Fruit fly (Drosophila melanogaster) whole organism, embryonic: ENCODE measurements around the gene CG17906.
A peak's percentile ranks its signal among the peaks of the same experiment; 100 is the strongest.

ENCODE experiments used
- Bgb ChIP-seq: fragments of 200-800 bp; sonication (Bioruptor generic); IDR thresholded peaks from 2 replicates; pipeline ENCODE4 v1.3.6; 2022; ENCODE audit warnings: missing biosample characterization, missing genetic modification characterization; ENCODE audit not compliant: partially characterized antibody
- CG10431 ChIP-seq: fragments of 200-800 bp; sonication (Bioruptor generic); optimal IDR thresholded peaks from 3 replicates; lab custom pipeline; 2018; ENCODE audit warnings: missing biosample characterization, mild to moderate bottlenecking, missing genetic modification characterization
- CG11085 ChIP-seq: fragments of 200-800 bp; sonication (Bioruptor generic); IDR thresholded peaks from 2 replicates; pipeline ENCODE4 v1.3.6; 2022; ENCODE audit warnings: missing biosample characterization, missing genetic modification characterization
- CG11456 ChIP-seq: fragments of 200-800 bp; sonication (Bioruptor generic); IDR thresholded peaks from 3 replicates; pipeline ENCODE4 v1.3.6; 2022; ENCODE audit warnings: missing biosample characterization, missing genetic modification characterization
- CG11723 ChIP-seq: fragments of 200-800 bp; sonication (Bioruptor generic); optimal IDR thresholded peaks from 2 replicates; lab custom pipeline; 2017; ENCODE audit warnings: missing biosample characterization, mild to moderate bottlenecking, missing genetic modification characterization
- CG15269 ChIP-seq: fragments of 200-800 bp; sonication (Bioruptor generic); optimal IDR thresholded peaks from 2 replicates; lab custom pipeline; 2018; ENCODE audit warnings: missing biosample characterization, mild to moderate bottlenecking, missing genetic modification characterization, moderate library complexity
- CG15479 ChIP-seq: fragments of 200-800 bp; sonication (Bioruptor generic); optimal IDR thresholded peaks from 3 replicates; lab custom pipeline; 2019; ENCODE audit warnings: missing biosample characterization, mild to moderate bottlenecking, missing genetic modification characterization, moderate library complexity
- CG16779 ChIP-seq: fragments of 200-800 bp; sonication (Bioruptor generic); IDR thresholded peaks from 2 replicates; pipeline ENCODE4 v1.3.6; 2022; ENCODE audit warnings: missing biosample characterization, missing genetic modification characterization
- CG17385 ChIP-seq: fragments of 200-800 bp; sonication (Bioruptor generic); optimal IDR thresholded peaks from 3 replicates; lab custom pipeline; 2018; ENCODE audit warnings: missing biosample characterization, mild to moderate bottlenecking, missing genetic modification characterization
- CG31388 ChIP-seq: fragments of 200-800 bp; sonication (Bioruptor generic); optimal IDR thresholded peaks from 2 replicates; lab custom pipeline; 2016; ENCODE audit warnings: missing biosample characterization, missing genetic modification characterization
- CG3726 ChIP-seq: fragments of 200-800 bp; sonication (Bioruptor generic); IDR thresholded peaks from 3 replicates; pipeline ENCODE4, ENCODE4 v1.3.6; 2022; ENCODE audit warnings: missing biosample characterization, missing genetic modification characterization
- CG3838 ChIP-seq: fragments of 200-800 bp; sonication (Bioruptor generic); optimal IDR thresholded peaks from 3 replicates; lab custom pipeline; 2016; ENCODE audit warnings: missing biosample characterization, missing genetic modification characterization
- CG4707 ChIP-seq: fragments of 200-800 bp; sonication (Bioruptor generic); optimal IDR thresholded peaks from 2 replicates; lab custom pipeline; 2018; ENCODE audit warnings: missing biosample characterization, mild to moderate bottlenecking, missing genetic modification characterization, moderate library complexity
- CG6254 ChIP-seq: fragments of 200-800 bp; sonication (Bioruptor generic); optimal IDR thresholded peaks from 3 replicates; lab custom pipeline; 2017; ENCODE audit warnings: mild to moderate bottlenecking, missing biosample characterization, missing genetic modification reagents, missing genetic modification characterization
- CG6765 ChIP-seq: fragments of 200-800 bp; sonication (Bioruptor generic); optimal IDR thresholded peaks from 3 replicates; lab custom pipeline; 2017; ENCODE audit warnings: missing biosample characterization, mild to moderate bottlenecking, missing genetic modification characterization
- CG7786 ChIP-seq: fragments of 200-800 bp; sonication (Bioruptor generic); optimal IDR thresholded peaks from 2 replicates; lab custom pipeline; 2016; ENCODE audit warnings: missing biosample characterization, missing genetic modification characterization
- CG7963 ChIP-seq: fragments of 200-800 bp; sonication (Bioruptor generic); IDR thresholded peaks from 3 replicates; pipeline ENCODE4 v1.3.6; 2022; ENCODE audit warnings: missing biosample characterization, missing genetic modification characterization; ENCODE audit not compliant: partially characterized antibody
- CG7987 ChIP-seq: fragments of 200-800 bp; sonication (Bioruptor generic); optimal IDR thresholded peaks from 2 replicates; lab custom pipeline; 2018; ENCODE audit warnings: missing biosample characterization, mild to moderate bottlenecking, missing genetic modification characterization, moderate library complexity
- CG8765 ChIP-seq: fragments of 200-800 bp; sonication (Bioruptor generic); IDR thresholded peaks from 2 replicates; pipeline ENCODE4 v1.3.6; 2022; ENCODE audit warnings: missing biosample characterization, missing genetic modification characterization
- CHES-1-like ChIP-seq: fragments of 200-800 bp; sonication (Bioruptor generic); optimal IDR thresholded peaks from 2 replicates; lab custom pipeline; 2016; ENCODE audit warnings: missing biosample characterization, missing genetic modification characterization
- Camta ChIP-seq: fragments of 200-800 bp; sonication (Bioruptor generic); optimal IDR thresholded peaks from 2 replicates; lab custom pipeline; 2016; ENCODE audit warnings: missing biosample characterization, missing genetic modification characterization
- CoRest ChIP-seq: fragments of 200-800 bp; sonication (Bioruptor generic); optimal IDR thresholded peaks from 3 replicates; lab custom pipeline; 2018; ENCODE audit warnings: missing biosample characterization, mild to moderate bottlenecking, missing genetic modification characterization, moderate library complexity
- H2.0 ChIP-seq: fragments of 200-800 bp; sonication (Bioruptor generic); IDR thresholded peaks from 2 replicates; pipeline ENCODE4 v1.3.6; 2022; ENCODE audit warnings: missing biosample characterization, missing genetic modification characterization
- HLH3B ChIP-seq: fragments of 200-800 bp; sonication (Bioruptor generic); IDR thresholded peaks from 2 replicates; pipeline ENCODE4 v1.3.6; 2022; ENCODE audit warnings: missing biosample characterization, missing genetic modification characterization
- HmgD ChIP-seq: fragments of 200-800 bp; sonication (Bioruptor generic); optimal IDR thresholded peaks from 3 replicates; lab custom pipeline; 2016; ENCODE audit warnings: missing biosample characterization, missing genetic modification characterization
- Jarid2 ChIP-seq: fragments of 200-800 bp; sonication (Bioruptor generic); optimal IDR thresholded peaks from 3 replicates; lab custom pipeline; 2017; ENCODE audit warnings: mild to moderate bottlenecking, missing biosample characterization, missing genetic modification reagents, missing genetic modification characterization
- MBD-R2 ChIP-seq: fragments of 200-800 bp; sonication (Bioruptor generic); IDR thresholded peaks from 2 replicates; pipeline ENCODE4 v1.3.6; 2022; ENCODE audit warnings: missing biosample characterization, missing genetic modification characterization
- Med ChIP-seq: fragments of 200-800 bp; sonication (Bioruptor generic); peaks from one replicate; lab custom pipeline; 2016; ENCODE audit warnings: missing biosample characterization, missing genetic modification characterization, mild to moderate bottlenecking, inconsistent platforms, moderate library complexity
- Nf-YA ChIP-seq: fragments of 200-800 bp; sonication (Bioruptor generic); IDR thresholded peaks from 2 replicates; pipeline ENCODE4 v1.3.6; 2022; ENCODE audit warnings: missing biosample characterization, missing genetic modification characterization
- chinmo ChIP-seq: fragments of 200-800 bp; sonication (Bioruptor generic); IDR thresholded peaks from 4 replicates; pipeline ENCODE4 v1.3.6; 2022; ENCODE audit warnings: missing biosample characterization, missing genetic modification characterization; ENCODE audit not compliant: partially characterized antibody
- chm ChIP-seq: fragments of 200-800 bp; sonication (Bioruptor generic); IDR thresholded peaks from 2 replicates; pipeline ENCODE4 v1.3.6; 2022; ENCODE audit warnings: missing biosample characterization, missing genetic modification characterization
- cwo ChIP-seq: fragments of 200-800 bp; sonication (Bioruptor generic); optimal IDR thresholded peaks from 3 replicates; lab custom pipeline; 2017; ENCODE audit warnings: missing biosample characterization, missing genetic modification characterization, mild to moderate bottlenecking, moderate library complexity, missing genetic modification reagents
- dm ChIP-seq: fragments of 200-800 bp; sonication (Bioruptor generic); optimal IDR thresholded peaks from 3 replicates; lab custom pipeline; 2016; ENCODE audit warnings: missing biosample characterization, missing genetic modification characterization
- dysf ChIP-seq: fragments of 200-800 bp; sonication (Bioruptor generic); IDR thresholded peaks from 3 replicates; pipeline ENCODE4 v1.3.6; 2022; ENCODE audit warnings: missing biosample characterization, missing genetic modification characterization
- fd96Cb ChIP-seq: fragments of 200-800 bp; sonication (Bioruptor generic); optimal IDR thresholded peaks from 2 replicates; lab custom pipeline; 2018; ENCODE audit warnings: missing biosample characterization, mild to moderate bottlenecking, missing genetic modification characterization, moderate library complexity
- fru ChIP-seq: fragments of >200 bp; optimal IDR thresholded peaks from 2 replicates; lab custom pipeline; 2017
- gfzf ChIP-seq: fragments of 200-800 bp; sonication (Bioruptor generic); optimal IDR thresholded peaks from 2 replicates; lab custom pipeline; 2016; ENCODE audit warnings: missing biosample characterization, mild to moderate bottlenecking, missing genetic modification characterization, moderate library complexity
- gro ChIP-seq: fragments of 200-800 bp; sonication (Bioruptor generic); optimal IDR thresholded peaks from 2 replicates; lab custom pipeline; 2016; ENCODE audit warnings: missing biosample characterization, missing genetic modification characterization
- knrl ChIP-seq: fragments of 200-800 bp; sonication (Bioruptor generic); IDR thresholded peaks from 3 replicates; pipeline ENCODE4 v1.3.6; 2022; ENCODE audit warnings: missing biosample characterization, missing genetic modification characterization; ENCODE audit not compliant: partially characterized antibody
- lmd ChIP-seq: fragments of 200-800 bp; sonication (Bioruptor generic); IDR thresholded peaks from 2 replicates; pipeline ENCODE4 v1.3.6; 2022; ENCODE audit warnings: missing biosample characterization, missing genetic modification characterization
- nerfin-1 ChIP-seq: fragments of 200-800 bp; sonication (Bioruptor generic); optimal IDR thresholded peaks from 3 replicates; lab custom pipeline; 2019; ENCODE audit warnings: missing biosample characterization, mild to moderate bottlenecking, missing genetic modification characterization, moderate library complexity
- odd ChIP-seq: fragments of 200-800 bp; sonication (Bioruptor generic); optimal IDR thresholded peaks from 2 replicates; lab custom pipeline; 2017; ENCODE audit warnings: missing biosample characterization, mild to moderate bottlenecking, missing genetic modification characterization
- onecut ChIP-seq: fragments of 200-800 bp; sonication (Bioruptor generic); IDR thresholded peaks from 2 replicates; pipeline ENCODE4 v1.3.6; 2022; ENCODE audit warnings: missing biosample characterization, missing genetic modification characterization
- pita ChIP-seq: fragments of 200-800 bp; sonication (Bioruptor generic); optimal IDR thresholded peaks from 2 replicates; lab custom pipeline; 2017; ENCODE audit warnings: missing biosample characterization, mild to moderate bottlenecking, missing genetic modification characterization
- repo ChIP-seq: fragments of 200-800 bp; sonication (Bioruptor generic); optimal IDR thresholded peaks from 2 replicates; lab custom pipeline; 2016; ENCODE audit warnings: missing biosample characterization, missing genetic modification characterization
- rib ChIP-seq: fragments of 200-800 bp; sonication (Bioruptor generic); IDR thresholded peaks from 2 replicates; pipeline ENCODE4 v1.3.6; 2022; ENCODE audit warnings: missing biosample characterization, missing genetic modification characterization
- sim ChIP-seq: fragments of 200-800 bp; sonication (Bioruptor generic); IDR thresholded peaks from 2 replicates; pipeline ENCODE4 v1.3.6; 2022; ENCODE audit warnings: missing biosample characterization, missing genetic modification characterization
- sisA ChIP-seq: fragments of 200-800 bp; sonication (Bioruptor generic); IDR thresholded peaks from 2 replicates; pipeline ENCODE4 v1.3.6; 2022; ENCODE audit warnings: missing biosample characterization, missing genetic modification characterization
- tgo ChIP-seq: fragments of 200-800 bp; sonication (Bioruptor generic); IDR thresholded peaks from 3 replicates; pipeline ENCODE4 v1.3.6; 2022; ENCODE audit warnings: missing biosample characterization, missing genetic modification characterization
- usp ChIP-seq: fragments of >200 bp; optimal IDR thresholded peaks from 2 replicates; lab custom pipeline; 2017; ENCODE audit warnings: missing biosample characterization, missing genetic modification characterization
- vvl ChIP-seq: fragments of 200-800 bp; sonication (Bioruptor generic); IDR thresholded peaks from 2 replicates; pipeline ENCODE4 v1.3.6; 2022; ENCODE audit warnings: missing biosample characterization, missing genetic modification characterization
- yki ChIP-seq: fragments of >200 bp; optimal IDR thresholded peaks from 3 replicates; lab custom pipeline; 2018

CG17906 gene

dm6 chr2L:8958046-8958497 lies 36.1 kb upstream of the CG17906 start (continued):
- TF ChIP-seq CHES-1-like (GFP tag; lab: Kevin White, UChicago) (peak; percentile 89), gfzf (peak; percentile 33), CG4707 (GFP tag; lab: Kevin White, UChicago) (peak; percentile 85), dm (GFP tag; lab: Kevin White, UChicago) (peak; percentile 88), lmd (peak; percentile 97), CoRest (tag; lab: Kevin White, UChicago) (peak; percentile 93), HmgD (GFP tag; lab: Kevin White, UChicago) (peak; percentile 83), sisA (GFP tag; lab: Robert Waterston, UW) (peak; percentile 98), Jarid2 (GFP tag; lab: Kevin White, UChicago) (peak; percentile 63), CG3726 (peak; percentile 96), chm (GFP tag; lab: Robert Waterston, UW) (peak; percentile 98), CG15479 (GFP tag; lab: Kevin White, UChicago) (peak; percentile 3), tgo (GFP tag; lab: Robert Waterston, UW) (peak; percentile 98), rib (GFP tag; lab: Robert Waterston, UW) (peak; percentile 93), fd96Cb (tag; lab: Kevin White, UChicago) (peak; percentile 95), CG7786 (peak; percentile 89), Camta (GFP tag; lab: Kevin White, UChicago) (peak; percentile 98), CG6765 (GFP tag; lab: Kevin White, UChicago) (peak; percentile 78), sim (GFP tag; lab: Robert Waterston, UW) (peak; percentile 97), CG17385 (GFP tag; lab: Kevin White, UChicago) (peak; percentile 86), chinmo (GFP tag; lab: Robert Waterston, UW) (no peak), H2.0 (GFP tag; lab: Robert Waterston, UW) (peak; percentile 98), CG10431 (GFP tag; lab: Kevin White, UChicago) (peak; percentile 60), MBD-R2 (GFP tag; lab: Robert Waterston, UW) (peak; percentile 95), CG11723 (GFP tag; lab: Kevin White, UChicago) (peak; percentile 78), knrl (GFP tag; lab: Robert Waterston, UW) (no peak), CG3838 (GFP tag; lab: Kevin White, UChicago) (peak; percentile 92), onecut (GFP tag; lab: Robert Waterston, UW) (peak; percentile 92), CG11085 (GFP tag; lab: Robert Waterston, UW) (peak; percentile 93), fru (lab: Kevin White, UChicago) (no peak), vvl (peak; percentile 99), pita (GFP tag; lab: Kevin White, UChicago) (peak; percentile 66), CG11456 (no peak; the same call in none of the 3 replicates), CG16779 (GFP tag; lab: Robert Waterston, UW) (peak; percentile 90), dysf (GFP tag; lab: Robert Waterston, UW) (peak; percentile 98), Nf-YA (GFP tag; lab: Robert Waterston, UW) (peak; percentile 98), odd (GFP tag; lab: Kevin White, UChicago) (peak; percentile 70), Bgb (GFP tag; lab: Robert Waterston, UW) (peak; percentile 24; the same call in 1 of the 2 replicates), cwo (peak; percentile 80), CG7963 (no peak), HLH3B (GFP tag; lab: Robert Waterston, UW) (peak; percentile 99), CG15269 (peak; percentile 90), nerfin-1 (peak; percentile 86), CG8765 (peak; percentile 94), yki (lab: Kevin White, UChicago) (no peak), gro (peak; percentile 68), CG31388 (GFP tag; lab: Kevin White, UChicago) (peak; percentile 81), usp (no peak), Med (GFP tag; lab: Kevin White, UChicago) (peak; percentile 96), CG7987 (GFP tag; lab: Kevin White, UChicago) (peak; percentile 91), CG6254 (GFP tag; lab: Kevin White, UChicago) (peak; percentile 88), repo (GFP tag; lab: Kevin White, UChicago) (peak; percentile 86)
